Fruit fly (Drosophila melanogaster) whole organism, adult: ENCODE results near the gene Sfxn2.

Source experiments
- CG11617 ChIP-seq: fragments of 200-800 bp; sonication (Bioruptor generic); optimal IDR thresholded peaks from 2 replicates; lab custom pipeline; 2017; ENCODE audit warnings: mild to moderate bottlenecking, missing biosample characterization, missing genetic modification reagents, missing genetic modification characterization
- Clk ChIP-seq: fragments of 200-800 bp; sonication (Bioruptor generic); optimal IDR thresholded peaks from 2 replicates; lab custom pipeline; 2017; ENCODE audit warnings: missing biosample characterization, missing genetic modification characterization
- kay ChIP-seq: fragments of 200-800 bp; sonication (Bioruptor generic); peaks from one replicate; lab custom pipeline; 2016; ENCODE audit warnings: missing biosample characterization, missing genetic modification characterization, borderline replicate concordance
- pad ChIP-seq: fragments of 200-800 bp; sonication (Bioruptor generic); optimal IDR thresholded peaks from 3 replicates; lab custom pipeline; 2017; ENCODE audit warnings: missing biosample characterization, missing genetic modification characterization, mild to moderate bottlenecking, moderate library complexity, missing genetic modification reagents

DNA sequence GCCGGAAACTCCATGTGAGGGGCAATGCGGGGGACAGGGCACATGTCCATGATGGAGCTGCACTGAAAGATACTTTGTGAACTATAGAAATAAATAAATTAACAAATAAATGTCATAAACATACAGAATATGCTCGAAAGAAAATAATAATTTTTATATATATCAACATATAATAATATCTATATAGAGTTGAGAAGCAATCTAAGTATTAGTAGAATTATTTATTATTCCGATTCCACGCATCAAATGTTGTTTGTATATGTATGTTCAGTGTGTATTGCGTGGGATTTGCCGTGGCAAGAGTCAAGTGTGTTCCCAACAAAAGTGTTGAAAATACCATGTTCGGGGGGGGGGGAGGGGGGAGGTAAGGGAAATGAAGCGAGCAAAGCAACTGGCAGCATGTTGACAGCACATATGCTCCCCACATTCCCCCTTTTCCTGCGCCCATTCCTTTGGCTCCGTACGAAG lies 6.1 kb upstream of the Sfxn2 start:
- TF ChIP-seq pad (GFP tag; lab: Kevin White, UChicago) (no peak), kay (GFP tag; lab: Kevin White, UChicago) (no peak), Clk (no peak), CG11617 (GFP tag; lab: Kevin White, UChicago) (no peak)
